Fruit fly (Drosophila melanogaster) whole organism, prepupa: Measurements from ENCODE around the gene CG9626.

Experiments
- CG10669 ChIP-seq: fragments of 200-800 bp; sonication (Bioruptor generic); optimal IDR thresholded peaks from 3 replicates; lab custom pipeline; 2018; ENCODE audit warnings: missing biosample characterization, mild to moderate bottlenecking, missing genetic modification characterization, moderate library complexity
- CG11294 ChIP-seq: fragments of 200-800 bp; sonication (Bioruptor generic); IDR thresholded peaks from 2 replicates; pipeline ENCODE4 v1.3.6; 2022; ENCODE audit warnings: missing biosample characterization, missing genetic modification characterization
- CG11762 ChIP-seq: fragments of 200-800 bp; sonication (Bioruptor generic); optimal IDR thresholded peaks from 3 replicates; lab custom pipeline; 2016; ENCODE audit warnings: missing biosample characterization, missing genetic modification characterization; ENCODE audit not compliant: insufficient read depth
- CG15336 ChIP-seq: fragments of 200-800 bp; sonication (Bioruptor generic); IDR thresholded peaks from 2 replicates; pipeline ENCODE4 v1.3.6; 2022; ENCODE audit warnings: missing biosample characterization, missing genetic modification characterization
- CG1621 ChIP-seq: fragments of 200-800 bp; sonication (Bioruptor generic); optimal IDR thresholded peaks from 3 replicates; lab custom pipeline; 2018; ENCODE audit warnings: missing biosample characterization, mild to moderate bottlenecking, missing genetic modification characterization
- CG16779 ChIP-seq: fragments of 200-800 bp; sonication (Bioruptor generic); optimal IDR thresholded peaks from 3 replicates; lab custom pipeline; 2017; ENCODE audit warnings: missing biosample characterization, mild to moderate bottlenecking, missing genetic modification characterization
- CG3032 ChIP-seq: fragments of 200-800 bp; optimal IDR thresholded peaks from 2 replicates; lab custom pipeline; 2019; ENCODE audit warnings: missing biosample characterization, mild to moderate bottlenecking, missing genetic modification characterization, moderate library complexity
- CG31627 ChIP-seq: fragments of 200-800 bp; sonication (Bioruptor generic); optimal IDR thresholded peaks from 3 replicates; lab custom pipeline; 2016; ENCODE audit warnings: missing biosample characterization, missing genetic modification characterization
- CG34406 ChIP-seq: fragments of 200-800 bp; sonication (Bioruptor generic); optimal IDR thresholded peaks from 3 replicates; lab custom pipeline; 2016; ENCODE audit warnings: missing biosample characterization, missing genetic modification characterization
- CG3919 ChIP-seq: fragments of 200-800 bp; sonication (Bioruptor generic); optimal IDR thresholded peaks from 3 replicates; lab custom pipeline; 2016; ENCODE audit warnings: missing biosample characterization, missing genetic modification characterization
- CG4318 ChIP-seq: fragments of 200-800 bp; sonication (Bioruptor generic); optimal IDR thresholded peaks from 3 replicates; lab custom pipeline; 2017; ENCODE audit warnings: missing biosample characterization, mild to moderate bottlenecking, missing genetic modification characterization
- CG6163 ChIP-seq: fragments of 200-800 bp; sonication (Bioruptor generic); IDR thresholded peaks from 3 replicates; pipeline ENCODE4 v1.3.6; 2022; ENCODE audit warnings: missing biosample characterization, missing genetic modification characterization
- CG6808 ChIP-seq: fragments of 200-800 bp; sonication (Bioruptor generic); optimal IDR thresholded peaks from 3 replicates; lab custom pipeline; 2017; ENCODE audit warnings: missing biosample characterization, missing genetic modification characterization, mild to moderate bottlenecking, moderate library complexity, missing genetic modification reagents
- CG6854 ChIP-seq: fragments of 200-800 bp; sonication (Bioruptor generic); optimal IDR thresholded peaks from 2 replicates; lab custom pipeline; 2017; ENCODE audit warnings: missing biosample characterization, mild to moderate bottlenecking, missing genetic modification characterization
- CG7368 ChIP-seq: fragments of 200-800 bp; sonication (Bioruptor generic); optimal IDR thresholded peaks from 3 replicates; lab custom pipeline; 2016; ENCODE audit warnings: missing biosample characterization, missing genetic modification characterization
- CG8119 ChIP-seq: fragments of 200-800 bp; sonication (Bioruptor generic); IDR thresholded peaks from 3 replicates; pipeline ENCODE4 v1.3.6; 2022; ENCODE audit warnings: missing biosample characterization, missing genetic modification characterization
- CG8319 ChIP-seq: fragments of 200-800 bp; sonication (Bioruptor generic); optimal IDR thresholded peaks from 3 replicates; lab custom pipeline; 2016; ENCODE audit warnings: missing biosample characterization, missing genetic modification characterization
- CG9139 ChIP-seq: fragments of 200-800 bp; sonication (Bioruptor generic); optimal IDR thresholded peaks from 3 replicates; lab custom pipeline; 2017; ENCODE audit warnings: missing biosample characterization, mild to moderate bottlenecking, missing genetic modification characterization
- Eip93F ChIP-seq: fragments of 200-800 bp; sonication (Bioruptor generic); optimal IDR thresholded peaks from 2 replicates; lab custom pipeline; 2016; ENCODE audit warnings: missing biosample characterization, mild to moderate bottlenecking, missing genetic modification characterization
- Hr39 ChIP-seq: fragments of 200-800 bp; sonication (Bioruptor generic); optimal IDR thresholded peaks from 2 replicates; lab custom pipeline; 2016; ENCODE audit warnings: missing biosample characterization, missing genetic modification characterization
- Lpt ChIP-seq: fragments of 200-800 bp; sonication (Bioruptor generic); optimal IDR thresholded peaks from 3 replicates; lab custom pipeline; 2016; ENCODE audit warnings: missing biosample characterization, missing genetic modification characterization
- OdsH ChIP-seq: fragments of 200-800 bp; sonication (Bioruptor generic); optimal IDR thresholded peaks from 3 replicates; lab custom pipeline; 2016; ENCODE audit warnings: missing biosample characterization, missing genetic modification characterization
- Smox ChIP-seq: fragments of 200-800 bp; sonication (Bioruptor generic); optimal IDR thresholded peaks from 3 replicates; lab custom pipeline; 2016; ENCODE audit warnings: missing biosample characterization, missing genetic modification characterization
- Sox15 ChIP-seq: fragments of 200-800 bp; sonication (Bioruptor generic); optimal IDR thresholded peaks from 3 replicates; lab custom pipeline; 2016; ENCODE audit warnings: missing biosample characterization, missing genetic modification characterization
- acj6 ChIP-seq: fragments of 200-800 bp; sonication (Bioruptor generic); optimal IDR thresholded peaks from 3 replicates; lab custom pipeline; 2016; ENCODE audit warnings: missing biosample characterization, missing genetic modification characterization
- cyc ChIP-seq: fragments of 200-800 bp; sonication (Bioruptor generic); optimal IDR thresholded peaks from 3 replicates; lab custom pipeline; 2016; ENCODE audit warnings: missing biosample characterization, missing genetic modification characterization
- eg ChIP-seq: fragments of 200-800 bp; sonication (Bioruptor generic); IDR thresholded peaks from 3 replicates; pipeline ENCODE4 v1.3.6; 2022; ENCODE audit warnings: missing biosample characterization, missing genetic modification characterization
- esn ChIP-seq: fragments of 200-800 bp; sonication (Bioruptor generic); optimal IDR thresholded peaks from 2 replicates; lab custom pipeline; 2016; ENCODE audit warnings: missing biosample characterization, mild to moderate bottlenecking, missing genetic modification characterization, moderate library complexity
- fkh ChIP-seq: fragments of 200-800 bp; sonication (Bioruptor generic); optimal IDR thresholded peaks from 3 replicates; lab custom pipeline; 2017; ENCODE audit warnings: missing biosample characterization, mild to moderate bottlenecking, missing genetic modification characterization, moderate library complexity
- pdm3 ChIP-seq: fragments of 200-800 bp; sonication (Bioruptor generic); optimal IDR thresholded peaks from 3 replicates; lab custom pipeline; 2016; ENCODE audit warnings: missing biosample characterization, missing genetic modification characterization
- salr ChIP-seq, 2 experiments: fragments of 200-800 bp; sonication (Bioruptor generic); optimal IDR thresholded peaks; 3 replicates each; lab custom pipeline; 2016 to 2018; ENCODE audit warnings: missing biosample characterization in 2 of 2, missing genetic modification characterization in 2 of 2, mild to moderate bottlenecking in 1 of 2
- ss ChIP-seq, 2 experiments: fragments of 200-800 bp; sonication (Bioruptor generic); optimal IDR thresholded peaks; 2 replicates in 1 of 2; 3 replicates in 1 of 2; lab custom pipeline; 2017 to 2018; ENCODE audit warnings: mild to moderate bottlenecking in 2 of 2, missing biosample characterization in 2 of 2, missing genetic modification characterization in 2 of 2, moderate library complexity in 1 of 2
- topi ChIP-seq: fragments of 200-800 bp; sonication (Bioruptor generic); optimal IDR thresholded peaks from 3 replicates; lab custom pipeline; 2016; ENCODE audit warnings: missing biosample characterization, missing genetic modification characterization

Gene CG9626

DNA sequence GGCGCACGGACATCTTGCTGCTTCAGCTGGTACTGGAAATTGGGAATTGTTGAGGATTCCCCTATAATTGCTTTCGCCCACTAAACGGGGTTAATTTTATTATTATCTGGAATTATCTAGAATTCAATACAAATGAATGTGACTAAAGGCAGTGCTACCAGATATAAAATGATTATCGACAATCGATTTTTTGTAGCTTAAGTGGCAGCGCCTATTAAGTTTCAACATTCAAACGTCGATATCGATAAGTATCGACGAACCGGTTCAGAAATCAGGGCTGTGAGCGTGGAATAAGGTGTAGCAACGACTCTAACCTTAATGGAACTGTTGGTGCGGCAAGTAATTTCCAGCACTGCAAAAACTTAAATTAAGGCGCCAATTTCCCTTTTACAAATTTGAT is 4.3 kb upstream of the CG9626 start, which contains the start of gene Sgt1:
Sgt1 (minus strand) TSS at position 165 of the 400 bp plus-strand sequence.
- TF ChIP-seq Lpt (GFP tag; lab: Kevin White, UChicago): no peak
- TF ChIP-seq Sox15 (GFP tag; lab: Kevin White, UChicago): no peak
- no peak for TF ChIP-seq CG9139 (GFP tag; lab: Kevin White, UChicago)
- TF ChIP-seq CG3032 (tag; lab: Kevin White, UChicago): peak; percentile 17
- TF ChIP-seq topi (GFP tag; lab: Kevin White, UChicago): peak; percentile 21
- TF ChIP-seq CG1621: no peak
- no peak for TF ChIP-seq CG11294 (GFP tag; lab: Robert Waterston, UW)
- no peak for TF ChIP-seq CG11762 (GFP tag; lab: Kevin White, UChicago)
- TF ChIP-seq CG10669 (GFP tag; lab: Kevin White, UChicago): no peak
- TF ChIP-seq cyc (GFP tag; lab: Kevin White, UChicago): peak; percentile 31

DNA sequence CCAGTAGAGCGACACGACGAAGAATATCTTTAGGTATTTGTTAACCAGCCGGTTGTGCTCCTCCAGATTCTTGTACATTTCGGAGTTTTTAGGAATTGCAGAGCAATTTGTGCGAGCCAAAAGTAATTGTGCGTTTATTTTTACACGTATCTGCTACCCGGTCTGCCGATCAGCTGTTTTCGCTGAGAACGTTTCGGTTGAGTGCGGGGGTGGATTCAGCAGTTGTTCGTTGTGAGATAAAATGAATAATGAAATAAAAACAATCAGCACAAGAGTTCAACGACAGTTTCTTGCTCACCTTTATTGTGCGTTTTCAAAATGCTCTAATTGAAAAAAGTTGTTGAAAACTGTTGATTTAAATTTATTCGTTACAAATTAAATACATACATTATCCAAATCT is 3.1 kb upstream of the CG9626 start, which contains the start of gene nac:
nac (minus strand) TSS at position 176 of the 400 bp plus-strand sequence.
- TF ChIP-seq esn (peak; percentile 9), CG6854 (GFP tag; lab: Kevin White, UChicago) (no peak), CG7368 (no peak), CG11294 (GFP tag; lab: Robert Waterston, UW) (no peak), CG15336 (GFP tag; lab: Robert Waterston, UW) (0 out of 2 replicates have a peak, but pooled peaks have one; percentile 12), CG3032 (tag; lab: Kevin White, UChicago) (peak; percentile 17)

DNA sequence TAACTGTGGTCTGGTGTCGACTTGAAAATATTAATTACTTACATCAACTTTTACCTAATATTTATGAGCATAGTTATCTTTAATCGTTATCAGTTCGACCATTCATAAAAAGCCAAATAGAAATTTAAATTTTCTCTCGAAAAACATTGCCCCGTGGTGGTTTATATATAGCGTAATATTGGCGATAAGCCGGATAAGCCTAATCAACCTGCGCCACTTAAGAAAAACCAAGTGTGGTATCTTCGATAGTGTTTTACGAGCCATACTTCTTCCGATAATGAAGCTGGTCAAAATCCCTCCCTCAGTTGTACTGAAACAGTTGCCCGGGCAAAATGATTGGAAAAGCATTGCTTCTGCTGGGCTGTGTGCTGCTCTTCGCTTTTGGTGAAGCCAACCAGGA is 8.7 kb downstream of the CG9626 start, which contains the start of gene CG31463:
CG31463 (plus strand) TSS at position 302 of the 400 bp plus-strand sequence.
- no peak for TF ChIP-seq OdsH (GFP tag; lab: Kevin White, UChicago)
- TF ChIP-seq CG16779 (tag; lab: Kevin White, UChicago): no peak
- no peak for TF ChIP-seq Eip93F
- TF ChIP-seq Smox (GFP tag; lab: Kevin White, UChicago): no peak
- TF ChIP-seq CG8119 (GFP tag; lab: Robert Waterston, UW): no peak
- no peak for TF ChIP-seq CG6808 (GFP tag; lab: Kevin White, UChicago)
- TF ChIP-seq CG10669 (GFP tag; lab: Kevin White, UChicago): no peak

DNA sequence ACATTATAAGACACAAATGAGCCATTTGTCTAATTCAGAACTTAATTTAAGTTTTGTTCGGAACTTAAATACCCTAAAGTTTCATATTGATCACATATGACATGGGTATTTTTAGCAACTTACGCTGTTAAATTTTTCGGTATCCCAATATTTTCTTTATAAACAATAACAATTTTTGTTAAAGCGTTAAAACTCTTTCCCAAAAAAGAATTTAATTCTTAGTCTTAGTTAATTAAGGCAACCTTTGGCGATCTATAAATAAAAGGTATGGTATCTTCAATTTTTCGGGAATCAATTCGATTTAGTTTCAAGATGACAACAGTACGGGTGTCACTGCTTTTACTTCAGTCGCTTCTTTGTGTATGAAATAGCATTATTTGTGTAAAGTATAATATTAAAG is 9.8 kb downstream of the CG9626 start, which contains the start of gene CG31464:
CG31464 (plus strand) TSS at position 301 of the 400 bp plus-strand sequence.
- TF ChIP-seq CG7368 (no peak), CG4318 (GFP tag; lab: Kevin White, UChicago) (no peak), salr (GFP tag; optimal IDR thresholded peaks at IDR 0.05; lab: Kevin White, UChicago) (no peak), CG31627 (GFP tag; lab: Kevin White, UChicago) (no peak), CG3032 (tag; lab: Kevin White, UChicago) (no peak), OdsH (GFP tag; lab: Kevin White, UChicago) (no peak), CG15336 (GFP tag; lab: Robert Waterston, UW) (no peak)
- TF ChIP-seq, all 60 proteins: peak for 0

DNA sequence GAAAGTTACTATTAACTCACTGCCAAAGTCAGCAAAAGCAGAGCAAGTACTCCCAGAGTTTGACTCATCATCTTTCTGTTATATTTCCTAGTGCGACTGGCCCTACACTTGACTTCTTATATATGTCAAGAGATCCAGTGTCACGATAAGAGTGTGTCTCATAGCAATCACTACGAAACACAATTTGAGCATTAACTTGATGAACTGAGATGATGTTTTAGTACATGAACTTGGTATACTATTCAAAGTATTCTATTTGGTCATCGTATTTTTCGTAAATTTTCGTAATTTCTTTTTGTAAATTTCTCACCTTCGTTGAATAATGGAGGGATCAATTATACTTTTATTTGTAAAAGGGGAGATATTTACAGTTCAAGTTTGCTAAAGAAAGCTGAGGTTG is 10.3 kb downstream of the CG9626 start, which contains the start of gene CG11672:
CG11672 (minus strand) TSS at position 101 of the 400 bp plus-strand sequence.
- no peak for TF ChIP-seq eg (GFP tag; lab: Robert Waterston, UW)
- TF ChIP-seq CG7368: no peak
- TF ChIP-seq CG15336 (GFP tag; lab: Robert Waterston, UW): no peak
- TF ChIP-seq CG6854 (GFP tag; lab: Kevin White, UChicago): no peak
- no peak for TF ChIP-seq ss (GFP tag; optimal IDR thresholded peaks at IDR 0.05; lab: Kevin White, UChicago)
- TF ChIP-seq CG31627 (GFP tag; lab: Kevin White, UChicago): no peak
- TF ChIP-seq CG3919 (GFP tag; lab: Kevin White, UChicago): no peak
- TF ChIP-seq CG34406 (GFP tag; lab: Kevin White, UChicago): no peak
- no peak for TF ChIP-seq CG6163
- TF ChIP-seq Hr39 (GFP tag; lab: Kevin White, UChicago): no peak
- TF ChIP-seq fkh (GFP tag; lab: Kevin White, UChicago): no peak
- no peak for TF ChIP-seq Eip93F
- TF ChIP-seq OdsH (GFP tag; lab: Kevin White, UChicago): no peak
- no peak for TF ChIP-seq pdm3
- no peak for TF ChIP-seq acj6 (GFP tag; lab: Kevin White, UChicago)
- no peak for TF ChIP-seq CG8119 (GFP tag; lab: Robert Waterston, UW)
- no peak for TF ChIP-seq CG3032 (tag; lab: Kevin White, UChicago)
- TF ChIP-seq CG8319: no peak
- no peak for TF ChIP-seq CG9139 (GFP tag; lab: Kevin White, UChicago)
